Worm (Caenorhabditis elegans): ENCODE data around the gene str-45.

- TF ChIP-seq ama-1 (optimal IDR thresholded peaks at IDR 0.05) (no peak), scrt-1 (GFP tag; IDR thresholded peaks at IDR 0.05) (no peak), flt-1 (GFP tag; IDR thresholded peaks at IDR 0.05) (no peak), hnd-1 (tag; optimal IDR thresholded peaks at IDR 0.05) (no peak), ceh-13 (GFP tag; optimal IDR thresholded peaks at IDR 0.05) (no peak), tbx-11 (GFP tag; IDR thresholded peaks at IDR 0.05) (no peak), B0310.2 (tag; optimal IDR thresholded peaks at IDR 0.05) (no peak), F13C5.2 (tag; optimal IDR thresholded peaks at IDR 0.05) (no peak), hmg-4 (GFP tag; optimal IDR thresholded peaks at IDR 0.05) (no peak), aly-1 (tag; optimal IDR thresholded peaks at IDR 0.05) (no peak), hmbx-1 (tag; optimal IDR thresholded peaks at IDR 0.05) (no peak), tra-4 (tag; optimal IDR thresholded peaks at IDR 0.05) (no peak), sea-1 (GFP tag; conservative IDR thresholded peaks at IDR 0.05) (no peak), pes-1 (GFP tag; IDR thresholded peaks at IDR 0.05) (no peak)
These were observed 19.0 kb upstream of the str-45 start for ce11 chrV:15139811-15140210.
